Fruit fly (Drosophila melanogaster): Measurements from ENCODE around the gene Trc8.

The Trc8 gene

DNA sequence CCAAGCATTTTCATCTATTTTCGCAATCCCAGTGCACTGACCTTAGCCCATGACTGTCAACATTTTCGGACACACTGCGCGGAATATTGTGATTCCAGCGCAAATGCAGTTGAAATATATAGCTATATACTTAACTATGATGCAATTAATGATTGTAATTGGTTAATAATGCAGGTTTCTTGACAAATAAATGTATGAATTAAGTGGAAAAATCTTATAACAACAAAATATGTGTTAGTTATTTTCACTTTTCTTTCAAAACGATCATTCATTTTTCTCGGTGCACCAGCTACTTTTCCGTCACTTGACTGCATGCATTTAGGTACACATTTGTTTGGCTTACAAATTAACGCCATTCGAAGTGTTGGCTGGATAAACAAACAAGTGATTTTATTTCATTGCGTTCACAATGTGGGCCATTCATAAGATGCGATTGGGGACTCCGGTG, 44.9 kb downstream of the Trc8 start (continued):
- TF ChIP-seq dm (GFP tag; optimal IDR thresholded peaks at IDR 0.05) = peak; percentile 30
- TF ChIP-seq wek (GFP tag; optimal IDR thresholded peaks at IDR 0.05) = peak; percentile 34
- TF ChIP-seq HLHmδ (GFP tag; optimal IDR thresholded peaks at IDR 0.05) = peak; percentile 66
- TF ChIP-seq CG17361 (GFP tag; IDR thresholded peaks at IDR 0.05) = peak; percentile 64
- TF ChIP-seq ewg (GFP tag; optimal IDR thresholded peaks at IDR 0.05) = peak; percentile 75
- peak; percentile 77 for TF ChIP-seq dmrt11E (tag; optimal IDR thresholded peaks at IDR 0.05)
- no peak for TF ChIP-seq CG17912 (GFP tag; optimal IDR thresholded peaks at IDR 0.05)
- TF ChIP-seq CG1529 (GFP tag; optimal IDR thresholded peaks at IDR 0.05) = peak; percentile 26
- no peak for TF ChIP-seq Bgb (GFP tag; IDR thresholded peaks at IDR 0.05; ENCODE audit: partially characterized antibody)
- TF ChIP-seq bab2 (GFP tag; optimal IDR thresholded peaks at IDR 0.05) = peak; percentile 57
- no peak for TF ChIP-seq CG10654 (GFP tag; optimal IDR thresholded peaks at IDR 0.05)
- peak; percentile 27 for TF ChIP-seq repo (GFP tag; optimal IDR thresholded peaks at IDR 0.05)
- TF ChIP-seq pan (optimal IDR thresholded peaks at IDR 0.05) = no peak
- TF ChIP-seq pan (GFP tag; optimal IDR thresholded peaks at IDR 0.05 in 1 of 2, IDR thresholded peaks at IDR 0.05 in 1 of 2) = peak in 1 of 2 experiments; percentile 46
- TF ChIP-seq salm (tag; optimal IDR thresholded peaks at IDR 0.05) = peak; percentile 7
- no peak for TF ChIP-seq CG30020 (tag; optimal IDR thresholded peaks at IDR 0.05)
- 0 out of 2 replicates have a peak, but pooled peaks have one; percentile 35 for TF ChIP-seq Drgx (GFP tag; IDR thresholded peaks at IDR 0.05)
- TF ChIP-seq zf30C (GFP tag; optimal IDR thresholded peaks at IDR 0.05) = peak; percentile 71
- no peak for TF ChIP-seq NfI (GFP tag; optimal IDR thresholded peaks at IDR 0.05)
- TF ChIP-seq CG8478 (optimal IDR thresholded peaks at IDR 0.05) = no peak
- TF ChIP-seq Oaz (GFP tag; IDR thresholded peaks at IDR 0.05) = no peak
- TF ChIP-seq CG12299 (tag; optimal IDR thresholded peaks at IDR 0.05) = no peak
- no peak for TF ChIP-seq CG14441 (GFP tag; IDR thresholded peaks at IDR 0.05)
- no peak for TF ChIP-seq emc (GFP tag; optimal IDR thresholded peaks at IDR 0.05)
- TF ChIP-seq h (optimal IDR thresholded peaks at IDR 0.05) = no peak
- TF ChIP-seq CG12659 (GFP tag; optimal IDR thresholded peaks at IDR 0.05) = peak; percentile 22
- TF ChIP-seq CG4820 (GFP tag; optimal IDR thresholded peaks at IDR 0.05) = peak; percentile 56
- peak; percentile 27 for TF ChIP-seq CG10462 (GFP tag; optimal IDR thresholded peaks at IDR 0.05)
- no peak for TF ChIP-seq GATAe (GFP tag; conservative IDR thresholded peaks at IDR 0.05)
- TF ChIP-seq CG12391 (tag; optimal IDR thresholded peaks at IDR 0.05) = peak; percentile 62
- peak; percentile 11 for TF ChIP-seq NC2α (GFP tag; optimal IDR thresholded peaks at IDR 0.05)
- TF ChIP-seq jing (GFP tag; optimal IDR thresholded peaks at IDR 0.05) = peak; percentile 65
- TF ChIP-seq CG11093 (GFP tag; IDR thresholded peaks at IDR 0.05) = 0 out of 3 replicates have a peak, but pooled peaks have one; percentile 21
- peak; percentile 31 for TF ChIP-seq CG12942 (GFP tag; optimal IDR thresholded peaks at IDR 0.05)
- TF ChIP-seq CG7271 (tag; optimal IDR thresholded peaks at IDR 0.05) = peak; percentile 57
- peak; percentile 51 for TF ChIP-seq grau (tag; optimal IDR thresholded peaks at IDR 0.05)
- peak; percentile 36 for TF ChIP-seq CG12769 (tag; optimal IDR thresholded peaks at IDR 0.05)
- no peak for TF ChIP-seq CG10366 (GFP tag; IDR thresholded peaks at IDR 0.05)
- TF ChIP-seq her (GFP tag; optimal IDR thresholded peaks at IDR 0.05) = no peak
- peak; percentile 69 for TF ChIP-seq CG2875 (GFP tag; optimal IDR thresholded peaks at IDR 0.05)
- peak; percentile 19 for TF ChIP-seq CG17568 (GFP tag; optimal IDR thresholded peaks at IDR 0.05)
- peak; percentile 49; the same call in 1 of the 3 replicates for TF ChIP-seq zfh1 (GFP tag; IDR thresholded peaks at IDR 0.05)
- TF ChIP-seq Pdp1 (GFP tag; optimal IDR thresholded peaks at IDR 0.05) = peak; percentile 29 to 62
- TF ChIP-seq Fer1 (GFP tag; optimal IDR thresholded peaks at IDR 0.05) = no peak
- 0 out of 2 replicates have a peak, but pooled peaks have one; percentile 34 for TF ChIP-seq esg (GFP tag; conservative IDR thresholded peaks at IDR 0.05)
- no peak for TF ChIP-seq CG7928 (GFP tag; optimal IDR thresholded peaks at IDR 0.05)
- TF ChIP-seq so (GFP tag; IDR thresholded peaks at IDR 0.05) = peak; percentile 12; the same call in 1 of the 3 replicates
- TF ChIP-seq CG14860 (GFP tag; IDR thresholded peaks at IDR 0.05; ENCODE audit: partially characterized antibody) = no peak
- TF ChIP-seq cad (GFP tag; optimal IDR thresholded peaks at IDR 0.05) = no peak
- peak; percentile 49 for TF ChIP-seq tx (GFP tag; optimal IDR thresholded peaks at IDR 0.05)
- peak; percentile 54 for TF ChIP-seq CG16863 (GFP tag; optimal IDR thresholded peaks at IDR 0.05)
- TF ChIP-seq CG9727 (GFP tag; optimal IDR thresholded peaks at IDR 0.05) = peak; percentile 56
